Worm (Caenorhabditis elegans): ENCODE measurements around the gene F32D8.7.

The F32D8.7 gene

DNA sequence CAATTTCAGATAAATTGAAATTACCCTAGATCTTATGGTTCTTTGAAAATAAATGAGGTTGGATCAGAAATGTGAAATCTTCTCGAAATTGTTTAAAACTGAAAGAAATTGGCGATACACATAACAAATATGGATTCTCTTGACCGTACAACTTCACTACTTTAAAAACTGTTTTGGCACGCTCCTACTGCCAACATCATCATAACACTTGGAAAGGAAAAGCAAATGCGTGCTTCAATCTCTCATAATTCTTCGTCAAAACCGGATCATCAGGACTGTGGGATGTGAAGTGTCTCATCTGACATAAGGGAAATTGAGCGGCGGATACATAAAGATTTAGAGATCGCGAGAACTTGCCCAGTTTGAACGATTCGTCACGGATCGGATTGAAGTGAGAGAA lies at the start of gene F32D8.7:
Gene F32D8.7 (plus strand): TSS at position 329 of the 400 bp plus-strand sequence.
- no peak for TF ChIP-seq tbx-8 (GFP tag; optimal IDR thresholded peaks at IDR 0.05)
- no peak for TF ChIP-seq ceh-83 (GFP tag; optimal IDR thresholded peaks at IDR 0.05)
- peak; percentile 15 for TF ChIP-seq unc-62 (GFP tag; optimal IDR thresholded peaks at IDR 0.05)
- TF ChIP-seq cnd-1 (tag; optimal IDR thresholded peaks at IDR 0.05): no peak
- no peak for TF ChIP-seq nhr-237 (tag; optimal IDR thresholded peaks at IDR 0.05)

ce11 chrV:10854197-10854596 lies 44.0 kb upstream of the F32D8.7 start:
- no peak for TF ChIP-seq M03D4.4 (tag; optimal IDR thresholded peaks at IDR 0.05)
- peak; percentile 66 for TF ChIP-seq ces-1 (GFP tag; optimal IDR thresholded peaks at IDR 0.05)

ce11 chrV:10855363-10855762 lies 42.9 kb upstream of the F32D8.7 start:
- TF ChIP-seq flh-1 (GFP tag; optimal IDR thresholded peaks at IDR 0.05): no peak
- TF ChIP-seq mls-2 (tag; optimal IDR thresholded peaks at IDR 0.05): no peak
- no peak for TF ChIP-seq blmp-1 (tag; optimal IDR thresholded peaks at IDR 0.05)
- TF ChIP-seq lin-32 (GFP tag; optimal IDR thresholded peaks at IDR 0.05): no peak
- no peak for TF ChIP-seq elt-1 (tag; optimal IDR thresholded peaks at IDR 0.05; ENCODE audit: borderline replicate concordance, insufficient read depth)
- no peak for TF ChIP-seq mep-1 (tag; optimal IDR thresholded peaks at IDR 0.05)

DNA sequence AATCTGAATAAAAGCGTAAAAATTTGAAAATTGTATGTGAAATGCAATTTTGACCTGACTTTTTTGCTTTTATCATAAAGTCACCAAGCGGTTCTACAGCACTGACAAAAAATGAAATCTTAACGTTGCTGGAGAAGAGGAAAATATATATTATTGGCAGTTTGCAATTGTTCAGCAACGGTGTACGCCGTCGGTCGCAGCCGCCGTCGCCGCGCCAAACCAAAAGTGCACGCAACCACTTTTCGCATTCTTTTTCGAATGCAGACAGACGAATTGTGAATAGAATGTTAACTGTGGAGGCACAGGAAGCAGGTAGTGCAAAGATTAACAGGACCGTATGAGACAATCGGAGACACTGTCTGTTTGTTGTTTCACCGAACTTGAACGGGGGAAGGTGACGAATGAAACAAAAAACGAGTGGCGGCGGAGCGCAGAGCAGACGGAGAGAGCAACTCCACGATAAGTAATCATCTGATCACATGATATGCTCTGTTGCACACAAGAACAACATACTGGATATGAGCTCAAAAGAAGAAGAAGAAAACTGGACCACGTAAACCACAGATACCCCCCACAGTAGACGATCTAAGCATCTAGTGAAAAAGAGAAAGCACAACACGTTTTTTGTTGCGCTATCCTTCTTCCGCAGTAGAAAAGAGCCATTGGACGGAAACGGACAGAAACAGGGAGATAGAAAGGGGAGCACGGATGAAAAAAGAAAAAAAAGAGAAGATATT lies 41.2 kb upstream of the F32D8.7 start:
- TF ChIP-seq drap-1 (GFP tag; optimal IDR thresholded peaks at IDR 0.05): no peak
- TF ChIP-seq M03D4.4 (tag; optimal IDR thresholded peaks at IDR 0.05): no peak
- no peak for TF ChIP-seq nhr-12 (tag; optimal IDR thresholded peaks at IDR 0.05)
- TF ChIP-seq unc-120 (tag; optimal IDR thresholded peaks at IDR 0.05; ENCODE audit: poor library complexity, severe bottlenecking): peak; percentile 77
- TF ChIP-seq elt-1 (tag; optimal IDR thresholded peaks at IDR 0.05; ENCODE audit: borderline replicate concordance, insufficient read depth): no peak
- no peak for TF ChIP-seq nhr-76 (tag; optimal IDR thresholded peaks at IDR 0.05)

- TF ChIP-seq snpc-4 (tag; optimal IDR thresholded peaks at IDR 0.05) (no peak), hlh-1 (tag; optimal IDR thresholded peaks at IDR 0.05) (peak; percentile 59), nhr-12 (tag; optimal IDR thresholded peaks at IDR 0.05) (no peak), tbx-8 (GFP tag; optimal IDR thresholded peaks at IDR 0.05) (no peak), zip-8 (tag; optimal IDR thresholded peaks at IDR 0.05) (no peak), ceh-83 (GFP tag; optimal IDR thresholded peaks at IDR 0.05) (no peak), M03D4.4 (tag; optimal IDR thresholded peaks at IDR 0.05) (peak; percentile 44), flh-1 (GFP tag; optimal IDR thresholded peaks at IDR 0.05) (no peak), cnd-1 (tag; optimal IDR thresholded peaks at IDR 0.05) (no peak), nhr-76 (tag; optimal IDR thresholded peaks at IDR 0.05) (no peak), ceh-39 (tag; optimal IDR thresholded peaks at IDR 0.05) (no peak), unc-62 (GFP tag; optimal IDR thresholded peaks at IDR 0.05) (peak; percentile 27), elt-3 (tag; optimal IDR thresholded peaks at IDR 0.05) (no peak), sem-2 (GFP tag; optimal IDR thresholded peaks at IDR 0.05) (no peak), nhr-237 (tag; optimal IDR thresholded peaks at IDR 0.05) (no peak), lin-32 (GFP tag; optimal IDR thresholded peaks at IDR 0.05) (no peak), drap-1 (GFP tag; optimal IDR thresholded peaks at IDR 0.05) (peak; percentile 24), lsy-2 (tag; optimal IDR thresholded peaks at IDR 0.05) (no peak), elt-1 (tag; optimal IDR thresholded peaks at IDR 0.05; ENCODE audit: borderline replicate concordance, insufficient read depth) (no peak), unc-120 (tag; optimal IDR thresholded peaks at IDR 0.05; ENCODE audit: poor library complexity, severe bottlenecking) (peak; percentile 96), mep-1 (tag; optimal IDR thresholded peaks at IDR 0.05) (no peak), lin-13 (tag; optimal IDR thresholded peaks at IDR 0.05) (no peak), sptf-1 (tag; optimal IDR thresholded peaks at IDR 0.05) (peak; percentile 3), unc-39 (tag; optimal IDR thresholded peaks at IDR 0.05) (no peak), mls-2 (tag; optimal IDR thresholded peaks at IDR 0.05) (peak; percentile 48), ces-1 (GFP tag; optimal IDR thresholded peaks at IDR 0.05) (peak; percentile 3), nhr-2 (tag; optimal IDR thresholded peaks at IDR 0.05) (no peak), ceh-43 (GFP tag; optimal IDR thresholded peaks at IDR 0.05) (no peak), ztf-11 (tag; optimal IDR thresholded peaks at IDR 0.05) (no peak), pha-4 (tag; optimal IDR thresholded peaks at IDR 0.05) (no peak), bed-3 (GFP tag; optimal IDR thresholded peaks at IDR 0.05) (no peak), blmp-1 (tag; optimal IDR thresholded peaks at IDR 0.05) (no peak)
These were observed 39.9 kb upstream of the F32D8.7 start for ce11 chrV:10858340-10858739.
